Fruit fly (Drosophila melanogaster) whole organism, embryonic: ENCODE results near the gene CG4404.

ENCODE experiments used
- CG10321 ChIP-seq: fragments of 200-800 bp; sonication (Bioruptor generic); IDR thresholded peaks from 2 replicates; pipeline ENCODE4 v1.3.6; 2022; ENCODE audit warnings: missing biosample characterization, missing genetic modification characterization
- CG11398 ChIP-seq: fragments of 200-800 bp; sonication (Bioruptor generic); optimal IDR thresholded peaks from 2 replicates; lab custom pipeline; 2016; ENCODE audit warnings: missing biosample characterization, missing genetic modification characterization
- CG11504 ChIP-seq: fragments of 200-800 bp; sonication (Bioruptor generic); optimal IDR thresholded peaks from 3 replicates; lab custom pipeline; 2019; ENCODE audit warnings: missing biosample characterization, mild to moderate bottlenecking, missing genetic modification characterization, moderate library complexity
- CG12299 ChIP-seq: fragments of 200-800 bp; sonication (Bioruptor generic); optimal IDR thresholded peaks from 2 replicates; lab custom pipeline; 2018; ENCODE audit warnings: missing biosample characterization, mild to moderate bottlenecking, missing genetic modification characterization
- CG14710 ChIP-seq: fragments of 200-800 bp; sonication (Bioruptor generic); optimal IDR thresholded peaks from 3 replicates; lab custom pipeline; 2019; ENCODE audit warnings: missing biosample characterization, mild to moderate bottlenecking, missing genetic modification characterization, moderate library complexity
- CG15269 ChIP-seq: fragments of 200-800 bp; sonication (Bioruptor generic); optimal IDR thresholded peaks from 2 replicates; lab custom pipeline; 2018; ENCODE audit warnings: missing biosample characterization, mild to moderate bottlenecking, missing genetic modification characterization, moderate library complexity
- CG15514 ChIP-seq: fragments of 200-800 bp; sonication (Bioruptor generic); optimal IDR thresholded peaks from 3 replicates; lab custom pipeline; 2017; ENCODE audit warnings: missing biosample characterization, missing genetic modification characterization, mild to moderate bottlenecking, moderate library complexity, missing genetic modification reagents
- CG17385 ChIP-seq: fragments of 200-800 bp; sonication (Bioruptor generic); optimal IDR thresholded peaks from 3 replicates; lab custom pipeline; 2018; ENCODE audit warnings: missing biosample characterization, mild to moderate bottlenecking, missing genetic modification characterization
- CG30403 ChIP-seq: fragments of 200-800 bp; sonication (Bioruptor generic); optimal IDR thresholded peaks from 3 replicates; lab custom pipeline; 2016; ENCODE audit warnings: missing biosample characterization, missing genetic modification characterization
- CG30431 ChIP-seq: fragments of 200-800 bp; sonication (Bioruptor generic); optimal IDR thresholded peaks from 2 replicates; lab custom pipeline; 2017; ENCODE audit warnings: missing biosample characterization, missing genetic modification characterization
- CG3163 ChIP-seq: fragments of 200-800 bp; sonication (Bioruptor generic); optimal IDR thresholded peaks from 3 replicates; lab custom pipeline; 2016; ENCODE audit warnings: missing biosample characterization, missing genetic modification characterization
- CG34376 ChIP-seq: fragments of 200-800 bp; sonication (Bioruptor generic); optimal IDR thresholded peaks from 2 replicates; lab custom pipeline; 2018; ENCODE audit warnings: missing biosample characterization, mild to moderate bottlenecking, missing genetic modification characterization
- CG5245 ChIP-seq: fragments of 200-800 bp; sonication (Bioruptor generic); optimal IDR thresholded peaks from 3 replicates; lab custom pipeline; 2016; ENCODE audit warnings: missing biosample characterization, missing genetic modification characterization
- CG6254 ChIP-seq: fragments of 200-800 bp; sonication (Bioruptor generic); optimal IDR thresholded peaks from 3 replicates; lab custom pipeline; 2017; ENCODE audit warnings: mild to moderate bottlenecking, missing biosample characterization, missing genetic modification reagents, missing genetic modification characterization
- CG6683 ChIP-seq: fragments of 200-800 bp; sonication (Bioruptor generic); optimal IDR thresholded peaks from 2 replicates; lab custom pipeline; 2017; ENCODE audit warnings: missing biosample characterization, mild to moderate bottlenecking, missing genetic modification characterization, missing genetic modification reagents
- CG6813 ChIP-seq: fragments of 200-800 bp; sonication (Bioruptor generic); optimal IDR thresholded peaks from 2 replicates; lab custom pipeline; 2017; ENCODE audit warnings: missing biosample characterization, missing genetic modification characterization, mild to moderate bottlenecking, moderate library complexity, missing genetic modification reagents
- CG7786 ChIP-seq: fragments of 200-800 bp; sonication (Bioruptor generic); optimal IDR thresholded peaks from 2 replicates; lab custom pipeline; 2016; ENCODE audit warnings: missing biosample characterization, missing genetic modification characterization
- CG7839 ChIP-seq: fragments of 200-800 bp; sonication (Bioruptor generic); optimal IDR thresholded peaks from 3 replicates; lab custom pipeline; 2018; ENCODE audit warnings: missing biosample characterization, mild to moderate bottlenecking, missing genetic modification characterization, moderate library complexity
- CG9727 ChIP-seq: fragments of 200-800 bp; sonication (Bioruptor generic); optimal IDR thresholded peaks from 3 replicates; lab custom pipeline; 2017; ENCODE audit warnings: missing biosample characterization, mild to moderate bottlenecking, missing genetic modification characterization
- Chrac-16 ChIP-seq: fragments of 200-800 bp; sonication (Bioruptor generic); optimal IDR thresholded peaks from 3 replicates; lab custom pipeline; 2016; ENCODE audit warnings: missing biosample characterization, missing genetic modification characterization
- Elba2 ChIP-seq: fragments of 200-800 bp; sonication (Bioruptor generic); optimal IDR thresholded peaks from 3 replicates; lab custom pipeline; 2016; ENCODE audit warnings: missing biosample characterization, missing genetic modification characterization
- Hmr ChIP-seq: fragments of 200-800 bp; sonication (Bioruptor generic); optimal IDR thresholded peaks from 3 replicates; lab custom pipeline; 2017; ENCODE audit warnings: mild to moderate bottlenecking, missing biosample characterization, missing genetic modification reagents, missing genetic modification characterization
- Hr39 ChIP-seq: fragments of >200 bp; optimal IDR thresholded peaks from 2 replicates; lab custom pipeline; 2017
- Hsf ChIP-seq: fragments of 200-800 bp; sonication (Bioruptor generic); optimal IDR thresholded peaks from 3 replicates; lab custom pipeline; 2016; ENCODE audit warnings: missing biosample characterization, missing genetic modification characterization
- Jarid2 ChIP-seq: fragments of 200-800 bp; sonication (Bioruptor generic); optimal IDR thresholded peaks from 3 replicates; lab custom pipeline; 2017; ENCODE audit warnings: mild to moderate bottlenecking, missing biosample characterization, missing genetic modification reagents, missing genetic modification characterization
- MTF-1 ChIP-seq: fragments of 200-800 bp; sonication (Bioruptor generic); optimal IDR thresholded peaks from 2 replicates; lab custom pipeline; 2018; ENCODE audit warnings: missing biosample characterization, mild to moderate bottlenecking, missing genetic modification characterization, borderline replicate concordance
- Meics ChIP-seq: fragments of 200-800 bp; sonication (Bioruptor generic); optimal IDR thresholded peaks from 2 replicates; lab custom pipeline; 2017; ENCODE audit warnings: missing biosample characterization, mild to moderate bottlenecking, missing genetic modification characterization
- NC2β ChIP-seq: fragments of 200-800 bp; sonication (Bioruptor generic); optimal IDR thresholded peaks from 2 replicates; lab custom pipeline; 2016; ENCODE audit warnings: missing biosample characterization, missing genetic modification characterization
- Ravus ChIP-seq: fragments of 200-800 bp; sonication (Bioruptor generic); IDR thresholded peaks from 2 replicates; pipeline ENCODE4 v1.3.6; 2022; ENCODE audit warnings: missing biosample characterization, missing genetic modification characterization
- Usf ChIP-seq: fragments of 200-800 bp; sonication (Bioruptor generic); optimal IDR thresholded peaks from 2 replicates; lab custom pipeline; 2017; ENCODE audit warnings: missing genotype, missing biosample characterization, missing genetic modification characterization
- abd-A ChIP-seq: fragments of 200-800 bp; sonication (Bioruptor generic); optimal IDR thresholded peaks from 3 replicates; lab custom pipeline; 2019; ENCODE audit warnings: missing biosample characterization, mild to moderate bottlenecking, missing genetic modification characterization, moderate library complexity
- al ChIP-seq: fragments of 200-800 bp; sonication (Bioruptor generic); IDR thresholded peaks from 2 replicates; pipeline ENCODE4 v1.3.6; 2022; ENCODE audit warnings: missing biosample characterization, missing genetic modification characterization
- bsh ChIP-seq, 2 experiments: fragments of 200-800 bp; sonication (Bioruptor generic); optimal IDR thresholded peaks; 2 replicates each; lab custom pipeline; 2017 to 2018; ENCODE audit warnings: mild to moderate bottlenecking in 2 of 2, missing biosample characterization in 2 of 2, missing genetic modification characterization in 2 of 2, moderate library complexity in 1 of 2
- chm ChIP-seq: fragments of 200-800 bp; sonication (Bioruptor generic); IDR thresholded peaks from 2 replicates; pipeline ENCODE4 v1.3.6; 2022; ENCODE audit warnings: missing biosample characterization, missing genetic modification characterization
- crc ChIP-seq: fragments of 200-800 bp; sonication (Bioruptor generic); optimal IDR thresholded peaks from 2 replicates; lab custom pipeline; 2016; ENCODE audit warnings: missing biosample characterization, missing genetic modification characterization
- gt ChIP-seq: fragments of 200-800 bp; sonication (Bioruptor generic); IDR thresholded peaks from 2 replicates; pipeline ENCODE4 v1.3.6; 2022; ENCODE audit warnings: missing biosample characterization, missing genetic modification characterization
- ham ChIP-seq: fragments of 200-800 bp; sonication (Bioruptor generic); IDR thresholded peaks from 2 replicates; pipeline ENCODE4 v1.3.6; 2022; ENCODE audit warnings: missing biosample characterization, missing genetic modification characterization
- ind ChIP-seq: fragments of 200-800 bp; sonication (Bioruptor generic); optimal IDR thresholded peaks from 3 replicates; lab custom pipeline; 2016; ENCODE audit warnings: missing biosample characterization, missing genetic modification characterization
- jumu ChIP-seq: fragments of 200-800 bp; sonication (Bioruptor generic); optimal IDR thresholded peaks from 3 replicates; lab custom pipeline; 2016; ENCODE audit warnings: missing biosample characterization, missing genetic modification characterization
- mam ChIP-seq: fragments of 200-800 bp; sonication (Bioruptor generic); optimal IDR thresholded peaks from 3 replicates; lab custom pipeline; 2016; ENCODE audit warnings: missing biosample characterization, missing genetic modification characterization
- pita ChIP-seq: fragments of 200-800 bp; sonication (Bioruptor generic); optimal IDR thresholded peaks from 2 replicates; lab custom pipeline; 2017; ENCODE audit warnings: missing biosample characterization, mild to moderate bottlenecking, missing genetic modification characterization
- slou ChIP-seq: fragments of 200-800 bp; sonication (Bioruptor generic); optimal IDR thresholded peaks from 3 replicates; lab custom pipeline; 2016; ENCODE audit warnings: missing biosample characterization, missing genetic modification characterization
- sob ChIP-seq: fragments of 200-800 bp; sonication (Bioruptor generic); IDR thresholded peaks from 2 replicates; pipeline ENCODE4 v1.3.6; 2022; ENCODE audit warnings: missing biosample characterization, missing genetic modification characterization
- stwl ChIP-seq: fragments of 200-800 bp; sonication (Bioruptor generic); optimal IDR thresholded peaks from 3 replicates; lab custom pipeline; 2018; ENCODE audit warnings: missing biosample characterization, mild to moderate bottlenecking, missing genetic modification characterization, moderate library complexity
- tin ChIP-seq: fragments of 200-800 bp; sonication (Bioruptor generic); optimal IDR thresholded peaks from 3 replicates; lab custom pipeline; 2016; ENCODE audit warnings: missing biosample characterization, missing genetic modification characterization
- usp ChIP-seq: fragments of >200 bp; optimal IDR thresholded peaks from 2 replicates; lab custom pipeline; 2017; ENCODE audit warnings: missing biosample characterization, missing genetic modification characterization
- vfl ChIP-seq: fragments of 200-800 bp; sonication (Bioruptor generic); optimal IDR thresholded peaks from 2 replicates; lab custom pipeline; 2016; ENCODE audit warnings: missing biosample characterization, missing genetic modification characterization
- zen2 ChIP-seq: fragments of 200-800 bp; sonication (Bioruptor generic); IDR thresholded peaks from 3 replicates; pipeline ENCODE4 v1.3.6; 2022; ENCODE audit warnings: missing biosample characterization, missing genetic modification characterization; ENCODE audit not compliant: partially characterized antibody

CG4404 gene

DNA sequence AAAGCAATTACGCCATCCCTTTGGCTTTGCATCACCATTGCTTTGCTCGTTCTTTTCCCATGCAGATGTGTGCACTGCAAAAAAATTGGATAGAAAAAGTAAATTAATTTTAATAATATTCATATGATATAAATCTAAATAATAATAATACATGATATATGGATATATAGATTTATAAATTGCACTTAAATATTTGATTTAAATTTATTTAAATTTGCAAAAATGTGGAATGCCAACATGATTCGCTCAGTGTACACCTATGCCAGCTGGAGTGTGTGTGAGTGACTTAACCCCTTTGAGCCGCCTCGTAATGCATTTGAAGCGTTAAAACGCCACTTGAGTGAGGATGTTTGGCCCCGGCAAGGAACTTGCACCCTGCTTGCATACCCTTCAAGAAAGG lies 7.9 kb upstream of the CG4404 start (continued):
- no peak for TF ChIP-seq mam (GFP tag; lab: Kevin White, UChicago)
- no peak for TF ChIP-seq CG17385
- peak; percentile 14 for TF ChIP-seq CG9727 (GFP tag; lab: Kevin White, UChicago)
- peak; percentile 33 for TF ChIP-seq CG11504 (tag; lab: Kevin White, UChicago)
- TF ChIP-seq CG3163 = no peak
- TF ChIP-seq CG5245 = no peak
- no peak for TF ChIP-seq zen2 (GFP tag; lab: Robert Waterston, UW)
- no peak for TF ChIP-seq CG6683 (GFP tag; lab: Kevin White, UChicago)
- TF ChIP-seq stwl (tag; lab: Kevin White, UChicago) = no peak
- no peak for TF ChIP-seq pita (GFP tag; lab: Kevin White, UChicago)
- no peak for TF ChIP-seq jumu (GFP tag; lab: Kevin White, UChicago)
- no peak for TF ChIP-seq MTF-1 (GFP tag; lab: Kevin White, UChicago)

DNA sequence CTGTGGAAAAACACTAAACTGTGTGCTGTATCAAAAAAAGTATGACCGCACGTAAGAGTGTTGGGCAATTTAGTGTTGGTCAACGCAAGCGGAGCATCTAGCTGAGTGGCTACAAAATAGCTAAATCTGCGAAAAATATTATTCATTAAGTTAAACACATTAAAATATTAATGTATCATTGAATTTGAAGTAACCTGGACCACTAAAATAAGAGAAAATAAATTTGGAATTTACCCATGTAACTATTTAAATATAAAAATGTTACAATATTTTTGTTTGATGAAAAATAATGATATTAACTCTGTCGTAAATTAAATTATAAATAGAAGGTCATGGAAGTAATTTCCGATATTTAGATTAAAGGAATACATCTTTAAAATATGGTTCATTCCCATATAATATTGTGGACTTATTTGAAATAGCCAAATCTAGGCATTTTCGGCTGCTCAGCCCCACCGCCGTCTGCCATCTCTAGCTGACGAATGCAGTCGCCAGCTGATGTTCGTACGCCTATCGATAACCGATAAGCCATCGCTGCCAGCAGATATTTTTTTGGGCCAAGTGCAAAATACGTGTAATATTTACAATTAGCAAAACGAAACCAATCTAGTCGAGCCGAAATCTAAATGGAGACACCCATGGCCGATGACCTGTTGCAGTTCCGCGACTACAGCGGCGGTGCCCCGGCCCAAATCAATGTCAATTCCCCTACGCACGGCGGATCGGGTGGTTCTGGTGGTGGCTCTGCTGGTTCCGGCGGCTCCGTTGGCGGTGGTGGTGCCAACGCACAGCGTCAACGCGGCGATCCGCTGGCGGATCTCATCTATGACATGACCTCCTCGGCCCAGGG lies 4.0 kb upstream of the CG4404 start, which contains the start of the genes Brms1 and CG4645:
Gene Brms1, minus strand, starts transcription at position 46 of the 850 bp plus-strand sequence.
Gene CG4645, plus strand, starts transcription at position 377 of the 850 bp plus-strand sequence.
- TF ChIP-seq CG10321 (GFP tag; lab: Robert Waterston, UW) (no peak), Meics (GFP tag; lab: Kevin White, UChicago) (peak; percentile 63), Hsf (GFP tag; lab: Kevin White, UChicago) (peak; percentile 45), CG30431 (GFP tag; lab: Kevin White, UChicago) (no peak), Ravus (GFP tag; lab: Robert Waterston, UW) (no peak), CG9727 (GFP tag; lab: Kevin White, UChicago) (peak; percentile 48), tin (GFP tag; lab: Kevin White, UChicago) (peak; percentile 58), CG7786 (GFP tag; lab: Kevin White, UChicago) (peak; percentile 22), bsh (GFP tag; optimal IDR thresholded peaks at IDR 0.05; lab: Kevin White, UChicago) (peak in 1 of 2 experiments; percentile 16), chm (no peak), CG15514 (GFP tag; lab: Kevin White, UChicago) (peak; percentile 77), usp (GFP tag; lab: Kevin White, UChicago) (no peak), gt (GFP tag; lab: Robert Waterston, UW) (no peak), Chrac-16 (GFP tag; lab: Kevin White, UChicago) (peak; percentile 47), vfl (GFP tag; lab: Kevin White, UChicago) (peak; percentile 45), CG11398 (GFP tag; lab: Kevin White, UChicago) (no peak), CG12299 (tag; lab: Kevin White, UChicago) (no peak), Elba2 (GFP tag; lab: Kevin White, UChicago) (no peak), Jarid2 (no peak), al (GFP tag; lab: Robert Waterston, UW) (no peak), ind (peak; percentile 55), CG6254 (no peak), Hmr (peak; percentile 52), CG14710 (tag; lab: Kevin White, UChicago) (peak; percentile 67), ham (no peak), CG30403 (peak; percentile 79), abd-A (no peak), MTF-1 (GFP tag; lab: Kevin White, UChicago) (no peak), Hr39 (lab: Kevin White, UChicago) (no peak), CG15269 (tag; lab: Kevin White, UChicago) (peak; percentile 58), CG34376 (GFP tag; lab: Kevin White, UChicago) (peak; percentile 14), NC2β (GFP tag; lab: Kevin White, UChicago) (no peak), CG7839 (peak; percentile 58), sob (GFP tag; lab: Robert Waterston, UW) (peak; percentile 51; the same call in 1 of the 2 replicates), CG6813 (GFP tag; lab: Kevin White, UChicago) (no peak), crc (GFP tag; lab: Kevin White, UChicago) (no peak), slou (GFP tag; lab: Kevin White, UChicago) (peak; percentile 43), Usf (GFP tag; lab: Kevin White, UChicago) (peak; percentile 30)
